Fruit fly (Drosophila melanogaster) whole organism, adult: ENCODE results near the gene Naa80.
A peak's percentile ranks its signal among the peaks of the same experiment; 100 is the strongest.

Source experiments
- CG11617 ChIP-seq: fragments of 200-800 bp; sonication (Bioruptor generic); optimal IDR thresholded peaks from 2 replicates; lab custom pipeline; 2017; ENCODE audit warnings: mild to moderate bottlenecking, missing biosample characterization, missing genetic modification reagents, missing genetic modification characterization
- CG12768 ChIP-seq: fragments of 200-800 bp; sonication (Bioruptor generic); optimal IDR thresholded peaks from 2 replicates; lab custom pipeline; 2017; ENCODE audit warnings: missing biosample characterization, missing genetic modification characterization, mild to moderate bottlenecking, moderate library complexity, missing genetic modification reagents
- CG14711 ChIP-seq: fragments of 200-800 bp; sonication (Bioruptor generic); optimal IDR thresholded peaks from 2 replicates; lab custom pipeline; 2018; ENCODE audit warnings: missing biosample characterization, mild to moderate bottlenecking, missing genetic modification characterization, moderate library complexity
- CG1620 ChIP-seq: fragments of 200-800 bp; sonication (Bioruptor generic); optimal IDR thresholded peaks from 2 replicates; lab custom pipeline; 2016; ENCODE audit warnings: missing biosample characterization, missing genetic modification characterization
- CG33017 ChIP-seq: fragments of 200-800 bp; sonication (Bioruptor generic); optimal IDR thresholded peaks from 2 replicates; lab custom pipeline; 2018; ENCODE audit warnings: missing biosample characterization, mild to moderate bottlenecking, missing genetic modification characterization, moderate library complexity
- CG5204 ChIP-seq: fragments of 200-800 bp; sonication (Bioruptor generic); optimal IDR thresholded peaks from 2 replicates; lab custom pipeline; 2016; ENCODE audit warnings: missing biosample characterization, missing genetic modification characterization
- CG7045 ChIP-seq: fragments of 200-800 bp; sonication (Bioruptor generic); optimal IDR thresholded peaks from 2 replicates; lab custom pipeline; 2017; ENCODE audit warnings: missing biosample characterization, mild to moderate bottlenecking, missing genetic modification characterization
- CG7101 ChIP-seq: fragments of 200-800 bp; sonication (Bioruptor generic); optimal IDR thresholded peaks from 2 replicates; lab custom pipeline; 2018; ENCODE audit warnings: missing biosample characterization, mild to moderate bottlenecking, missing genetic modification characterization, moderate library complexity
- Clk ChIP-seq: fragments of 200-800 bp; sonication (Bioruptor generic); optimal IDR thresholded peaks from 2 replicates; lab custom pipeline; 2017; ENCODE audit warnings: missing biosample characterization, missing genetic modification characterization
- Crg-1 ChIP-seq: fragments of 200-800 bp; sonication (Bioruptor generic); optimal IDR thresholded peaks from 2 replicates; lab custom pipeline; 2016; ENCODE audit warnings: missing biosample characterization, missing genetic modification characterization
- Hr96 ChIP-seq: fragments of 200-800 bp; sonication (Bioruptor generic); optimal IDR thresholded peaks from 2 replicates; lab custom pipeline; 2016; ENCODE audit warnings: missing biosample characterization, missing genetic modification characterization
- Mnt ChIP-seq: fragments of 200-800 bp; sonication (Bioruptor generic); optimal IDR thresholded peaks from 2 replicates; lab custom pipeline; 2016; ENCODE audit warnings: missing biosample characterization, mild to moderate bottlenecking, missing genetic modification characterization
- bab1 ChIP-seq: fragments of 200-800 bp; sonication (Bioruptor generic); optimal IDR thresholded peaks from 3 replicates; lab custom pipeline; 2019; ENCODE audit warnings: missing biosample characterization, mild to moderate bottlenecking, missing genetic modification characterization, moderate library complexity
- cic ChIP-seq: fragments of 200-800 bp; sonication (Bioruptor generic); optimal IDR thresholded peaks from 2 replicates; lab custom pipeline; 2017; ENCODE audit warnings: missing biosample characterization, mild to moderate bottlenecking, missing genetic modification characterization, moderate library complexity
- cnc ChIP-seq, 2 experiments: fragments of >200 bp; optimal IDR thresholded peaks; 2 replicates each; lab custom pipeline; 2017
- kay ChIP-seq: fragments of 200-800 bp; sonication (Bioruptor generic); peaks from one replicate; lab custom pipeline; 2016; ENCODE audit warnings: missing biosample characterization, missing genetic modification characterization, borderline replicate concordance
- ovo ChIP-seq: fragments of 200-800 bp; sonication (Bioruptor generic); optimal IDR thresholded peaks from 2 replicates; lab custom pipeline; 2016; ENCODE audit warnings: missing biosample characterization, missing genetic modification characterization
- pad ChIP-seq: fragments of 200-800 bp; sonication (Bioruptor generic); optimal IDR thresholded peaks from 3 replicates; lab custom pipeline; 2017; ENCODE audit warnings: missing biosample characterization, missing genetic modification characterization, mild to moderate bottlenecking, moderate library complexity, missing genetic modification reagents
- tj ChIP-seq: fragments of 200-800 bp; sonication (Bioruptor generic); optimal IDR thresholded peaks from 3 replicates; lab custom pipeline; 2017; ENCODE audit warnings: missing biosample characterization, mild to moderate bottlenecking, missing genetic modification characterization, moderate library complexity
- toe ChIP-seq: fragments of 200-800 bp; sonication (Bioruptor generic); optimal IDR thresholded peaks from 2 replicates; lab custom pipeline; 2016; ENCODE audit warnings: missing biosample characterization, missing genetic modification characterization

The Naa80 gene

DNA sequence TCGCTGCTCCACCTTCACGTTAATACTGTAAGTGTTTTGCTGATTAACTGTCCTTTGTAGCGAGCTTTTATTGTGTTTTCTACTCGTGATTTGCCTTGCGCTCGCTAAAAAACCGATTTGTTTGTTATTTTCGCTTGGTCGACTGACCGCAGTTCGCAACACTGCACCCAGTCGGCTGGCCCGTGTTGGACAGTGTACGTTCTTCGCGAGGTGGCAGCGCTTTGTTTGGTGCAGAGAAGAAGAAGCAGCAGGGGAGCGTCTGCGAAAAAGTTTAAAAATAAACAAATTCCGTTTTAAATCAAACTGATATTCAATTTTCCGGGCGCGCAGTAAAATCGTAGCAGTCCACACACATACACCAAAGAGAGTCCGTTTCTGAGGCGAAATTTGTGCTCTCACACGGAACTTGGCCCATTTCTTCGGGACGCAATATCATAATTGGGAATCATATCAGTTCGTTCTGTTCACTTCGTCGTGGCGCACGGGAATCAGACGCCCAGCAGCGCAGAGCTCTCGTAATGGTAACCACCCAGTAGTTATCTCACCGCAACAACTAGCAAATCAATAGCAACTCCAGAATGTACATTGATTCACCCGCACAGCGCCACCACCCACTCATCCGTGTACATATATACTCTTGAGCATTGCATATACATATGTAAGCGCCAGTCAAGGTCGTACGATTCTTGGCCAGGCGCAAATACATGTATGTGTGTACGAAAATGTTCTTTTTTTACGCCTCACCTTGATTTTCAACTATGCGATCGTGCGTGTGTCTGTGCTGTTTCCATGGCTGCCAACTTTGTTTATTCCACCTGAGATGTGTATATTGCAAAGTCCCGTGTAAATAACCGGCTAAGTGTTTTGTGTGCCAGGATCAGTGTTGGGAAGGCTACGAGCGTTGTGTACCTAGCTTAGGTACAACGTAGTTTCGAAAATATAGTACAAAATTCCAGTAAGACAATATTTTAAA, at the start of gene Naa80:
Gene Naa80, plus strand, starts transcription at position 215 of the 973 bp plus-strand sequence.
- TF ChIP-seq Hr96 (GFP tag; lab: Kevin White, UChicago) (peak; percentile 38), bab1 (peak; percentile 56), kay (GFP tag; lab: Kevin White, UChicago) (no peak), ovo (peak; percentile 64), CG1620 (GFP tag; lab: Kevin White, UChicago) (peak; percentile 95), cnc (optimal IDR thresholded peaks at IDR 0.05; lab: Kevin White, UChicago) (no peak), Mnt (GFP tag; lab: Kevin White, UChicago) (peak; percentile 92), CG14711 (tag; lab: Kevin White, UChicago) (peak; percentile 55), CG5204 (GFP tag; lab: Kevin White, UChicago) (no peak), tj (GFP tag; lab: Kevin White, UChicago) (peak; percentile 21), pad (GFP tag; lab: Kevin White, UChicago) (peak; percentile 80), Clk (GFP tag; lab: Kevin White, UChicago) (peak; percentile 67), CG7101 (tag; lab: Kevin White, UChicago) (peak; percentile 82), cic (GFP tag; lab: Kevin White, UChicago) (peak; percentile 88), toe (GFP tag; lab: Kevin White, UChicago) (peak; percentile 63), CG33017 (tag; lab: Kevin White, UChicago) (peak; percentile 69), CG7045 (GFP tag; lab: Kevin White, UChicago) (peak; percentile 65), CG12768 (GFP tag; lab: Kevin White, UChicago) (peak; percentile 82), CG11617 (GFP tag; lab: Kevin White, UChicago) (peak; percentile 57), Crg-1 (GFP tag; lab: Kevin White, UChicago) (peak; percentile 96)

DNA sequence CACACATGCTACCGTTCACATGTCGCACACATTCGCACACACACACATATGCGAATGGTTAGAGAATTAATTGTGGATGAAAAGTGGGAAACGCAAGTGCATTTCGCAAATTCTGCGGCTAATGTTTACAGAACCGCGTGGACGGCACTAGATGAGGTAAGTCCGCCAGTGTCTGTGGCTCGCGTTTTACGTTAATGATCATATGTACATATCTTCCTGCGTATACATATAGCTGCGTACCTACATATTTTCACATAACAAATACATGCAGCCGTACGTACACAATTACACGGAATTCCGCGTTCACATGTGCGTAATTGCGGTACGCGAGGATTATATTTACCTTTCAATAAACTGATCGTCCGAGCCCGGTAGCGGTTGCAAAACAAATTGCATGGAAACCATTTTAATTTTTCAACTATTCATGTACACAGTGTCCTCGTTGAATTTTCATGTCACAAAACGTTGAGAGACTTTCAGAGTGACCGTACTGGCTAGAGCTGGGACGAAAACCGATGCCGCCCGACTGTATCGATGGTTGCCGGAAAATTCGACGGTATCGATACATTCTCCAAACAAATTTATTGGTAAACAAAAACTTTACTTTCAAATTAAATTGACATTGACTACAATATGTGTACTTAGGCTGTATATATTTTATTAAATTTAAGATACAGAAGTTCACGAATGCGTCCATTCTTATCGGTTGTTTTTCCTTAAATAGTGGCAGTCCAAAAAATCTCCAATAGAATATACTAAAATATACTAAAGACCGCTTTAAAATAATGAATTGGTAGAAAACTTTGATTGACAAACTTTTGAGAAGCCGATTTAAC, 42.3 kb upstream of the Naa80 start, which contains the start of gene hyd:
Gene hyd, minus strand, starts transcription at position 495 of the 836 bp plus-strand sequence.
- no peak for TF ChIP-seq CG1620 (GFP tag; lab: Kevin White, UChicago)
- TF ChIP-seq toe (GFP tag; lab: Kevin White, UChicago) = no peak
- TF ChIP-seq cnc (optimal IDR thresholded peaks at IDR 0.05; lab: Kevin White, UChicago) = no peak
- peak; percentile 27 for TF ChIP-seq CG12768 (GFP tag; lab: Kevin White, UChicago)
- no peak for TF ChIP-seq CG7101 (tag; lab: Kevin White, UChicago)
- TF ChIP-seq Clk (GFP tag; lab: Kevin White, UChicago) = no peak
- peak; percentile 38 for TF ChIP-seq bab1
- no peak for TF ChIP-seq kay (GFP tag; lab: Kevin White, UChicago)
- no peak for TF ChIP-seq CG33017 (tag; lab: Kevin White, UChicago)
- TF ChIP-seq cic (GFP tag; lab: Kevin White, UChicago) = peak; percentile 8
- no peak for TF ChIP-seq CG14711 (tag; lab: Kevin White, UChicago)
- TF ChIP-seq CG5204 (GFP tag; lab: Kevin White, UChicago) = no peak
- TF ChIP-seq CG11617 (GFP tag; lab: Kevin White, UChicago) = no peak
- TF ChIP-seq Crg-1 (GFP tag; lab: Kevin White, UChicago) = no peak
- no peak for TF ChIP-seq CG7045 (GFP tag; lab: Kevin White, UChicago)
- TF ChIP-seq tj (GFP tag; lab: Kevin White, UChicago) = peak; percentile 4
- TF ChIP-seq pad (GFP tag; lab: Kevin White, UChicago) = no peak
- peak; percentile 71 for TF ChIP-seq Mnt (GFP tag; lab: Kevin White, UChicago)
- TF ChIP-seq ovo = peak; percentile 9
- TF ChIP-seq Hr96 (GFP tag; lab: Kevin White, UChicago) = no peak

DNA sequence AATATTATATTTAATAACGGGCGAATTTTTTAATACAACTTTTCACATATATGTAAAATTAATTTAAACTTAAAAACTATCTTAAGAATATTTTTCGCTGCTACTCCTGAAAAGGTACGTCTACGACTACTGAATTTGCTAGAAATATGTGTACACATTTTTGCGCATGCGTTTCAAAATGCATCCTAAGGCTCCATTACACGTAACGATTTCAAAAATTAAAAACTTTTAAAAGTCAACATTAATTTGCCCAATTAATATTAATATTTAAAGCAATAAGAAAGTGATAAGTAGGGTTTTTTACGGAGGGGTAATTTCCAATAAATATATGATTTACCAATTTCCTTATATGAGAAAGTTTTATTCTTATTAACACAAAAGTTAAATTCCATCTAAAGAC, 36.9 kb upstream of the Naa80 start, which contains the start of gene FoxP:
Gene FoxP, minus strand, starts transcription at position 89 of the 400 bp plus-strand sequence.
- peak; percentile 29 for TF ChIP-seq kay (GFP tag; lab: Kevin White, UChicago)
- TF ChIP-seq ovo = no peak

DNA sequence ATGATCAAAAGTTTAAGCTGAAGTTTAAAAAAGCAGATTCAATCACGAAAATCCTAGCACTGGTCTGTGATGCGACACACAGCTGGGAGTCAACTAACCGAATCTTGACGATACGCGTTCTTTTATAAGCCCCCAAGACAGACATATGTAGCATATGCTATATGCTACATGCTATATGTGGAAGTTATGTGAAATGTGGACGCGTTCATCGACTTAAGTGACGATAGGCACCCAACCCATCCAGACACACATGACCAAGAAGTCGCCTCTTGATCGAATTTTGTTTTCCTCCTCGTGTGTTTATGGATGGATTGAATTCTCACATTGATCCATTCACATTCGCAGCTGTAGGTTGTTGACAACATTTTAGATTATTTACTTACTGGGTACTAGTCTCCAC, 34.5 kb upstream of the Naa80 start, which contains the start of gene alphaTub85E:
Gene alphaTub85E, minus strand, starts transcription at position 101 of the 400 bp plus-strand sequence.
- TF ChIP-seq CG7045 (GFP tag; lab: Kevin White, UChicago) = no peak
- TF ChIP-seq CG7101 (tag; lab: Kevin White, UChicago) = no peak
- no peak for TF ChIP-seq CG14711 (tag; lab: Kevin White, UChicago)
- no peak for TF ChIP-seq Clk (GFP tag; lab: Kevin White, UChicago)

DNA sequence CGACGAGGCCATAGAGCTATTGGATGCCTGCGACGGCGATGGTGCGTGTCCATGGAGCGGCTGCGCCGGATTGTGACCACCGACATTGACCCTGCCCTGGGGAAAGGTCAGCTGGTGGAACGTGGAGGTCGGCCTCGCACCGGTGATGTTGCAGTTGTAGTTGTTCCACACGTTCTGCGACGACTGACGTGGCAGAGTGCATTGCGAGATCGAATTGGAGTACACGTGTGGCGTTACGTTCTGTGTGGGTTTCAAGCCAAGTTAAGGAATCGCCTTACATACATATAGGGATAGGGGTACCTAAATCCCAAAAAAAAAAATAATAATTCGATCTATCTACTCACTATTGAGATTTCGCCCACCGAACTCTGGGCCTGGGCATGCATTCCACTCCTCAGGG, 32.5 kb upstream of the Naa80 start:
- TF ChIP-seq cnc (optimal IDR thresholded peaks at IDR 0.05; lab: Kevin White, UChicago) = no peak
- no peak for TF ChIP-seq bab1
- TF ChIP-seq cic (GFP tag; lab: Kevin White, UChicago) = no peak
- no peak for TF ChIP-seq kay (GFP tag; lab: Kevin White, UChicago)
- no peak for TF ChIP-seq pad (GFP tag; lab: Kevin White, UChicago)
- TF ChIP-seq CG33017 (tag; lab: Kevin White, UChicago) = no peak
- TF ChIP-seq ovo = no peak
- TF ChIP-seq CG5204 (GFP tag; lab: Kevin White, UChicago) = no peak
- no peak for TF ChIP-seq CG1620 (GFP tag; lab: Kevin White, UChicago)
